ENCODE assay signal across 2 fruit fly cellular contexts in genomic region chr3L:6355032-6355431, dm6.
TF ChIP-seq lines count a peak whose summit lies in the region.

No protein-coding gene starts in this region.

TF ChIP-seq in whole organism, prepupa, 60 proteins besides CTCF, POLR2A, EP300 and RAD21 (continues in another document):
- TF ChIP-seq CG9139 (GFP tag; optimal IDR thresholded peaks at IDR 0.05; lab: Kevin White, UChicago) (no peak), fd59A (GFP tag; optimal IDR thresholded peaks at IDR 0.05; lab: Kevin White, UChicago) (peak; percentile 49), acj6 (GFP tag; optimal IDR thresholded peaks at IDR 0.05; lab: Kevin White, UChicago) (peak; percentile 6), eg (GFP tag; IDR thresholded peaks at IDR 0.05; lab: Robert Waterston, UW) (no peak), CG11294 (GFP tag; IDR thresholded peaks at IDR 0.05; lab: Robert Waterston, UW) (no peak), CG31627 (GFP tag; optimal IDR thresholded peaks at IDR 0.05; lab: Kevin White, UChicago) (no peak), OdsH (GFP tag; optimal IDR thresholded peaks at IDR 0.05; lab: Kevin White, UChicago) (peak; percentile 29), CG11902 (GFP tag; optimal IDR thresholded peaks at IDR 0.05; lab: Kevin White, UChicago) (no peak), CG8119 (GFP tag; IDR thresholded peaks at IDR 0.05; lab: Robert Waterston, UW) (no peak), Ets96B (tag; optimal IDR thresholded peaks at IDR 0.05; lab: Kevin White, UChicago) (peak; percentile 55), CG3032 (tag; optimal IDR thresholded peaks at IDR 0.05; lab: Kevin White, UChicago) (peak; percentile 41), Ets21C (GFP tag; optimal IDR thresholded peaks at IDR 0.05; lab: Kevin White, UChicago) (no peak), CG11762 (GFP tag; optimal IDR thresholded peaks at IDR 0.05; lab: Kevin White, UChicago; ENCODE audit: insufficient read depth) (no peak), Hr4 (GFP tag; optimal IDR thresholded peaks at IDR 0.05; lab: Kevin White, UChicago) (no peak), Eip78C (GFP tag; lab: Kevin White, UChicago) (peak; percentile 83), Gug (GFP tag; IDR thresholded peaks at IDR 0.05; lab: Robert Waterston, UW) (no peak), Sox14 (GFP tag; optimal IDR thresholded peaks at IDR 0.05; lab: Kevin White, UChicago) (peak; percentile 38), ss (GFP tag; optimal IDR thresholded peaks at IDR 0.05; lab: Kevin White, UChicago) (peak; percentile 9 to 33), CG32006 (GFP tag; optimal IDR thresholded peaks at IDR 0.05; lab: Kevin White, UChicago) (peak; percentile 43), CG6854 (GFP tag; optimal IDR thresholded peaks at IDR 0.05; lab: Kevin White, UChicago) (no peak), pdm3 (GFP tag; optimal IDR thresholded peaks at IDR 0.05; lab: Kevin White, UChicago) (peak; percentile 19), vri (GFP tag; optimal IDR thresholded peaks at IDR 0.05; lab: Kevin White, UChicago) (no peak), spab (GFP tag; optimal IDR thresholded peaks at IDR 0.05; lab: Kevin White, UChicago) (peak; percentile 54), Blimp-1 (GFP tag; optimal IDR thresholded peaks at IDR 0.05; lab: Kevin White, UChicago) (no peak), CG34406 (GFP tag; optimal IDR thresholded peaks at IDR 0.05; lab: Kevin White, UChicago) (no peak), fkh (GFP tag; optimal IDR thresholded peaks at IDR 0.05; lab: Kevin White, UChicago) (no peak), CG3919 (GFP tag; optimal IDR thresholded peaks at IDR 0.05; lab: Kevin White, UChicago) (peak; percentile 24), net (GFP tag; optimal IDR thresholded peaks at IDR 0.05; lab: Kevin White, UChicago) (no peak), Eip75B (GFP tag; optimal IDR thresholded peaks at IDR 0.05; lab: Kevin White, UChicago) (peak; percentile 31), esn (GFP tag; optimal IDR thresholded peaks at IDR 0.05; lab: Kevin White, UChicago) (no peak), CG10631 (GFP tag; optimal IDR thresholded peaks at IDR 0.05; lab: Kevin White, UChicago) (peak; percentile 36), Met (GFP tag; optimal IDR thresholded peaks at IDR 0.05; lab: Kevin White, UChicago) (no peak), dac (GFP tag; optimal IDR thresholded peaks at IDR 0.05; lab: Kevin White, UChicago) (no peak), Hr38 (GFP tag; optimal IDR thresholded peaks at IDR 0.05; lab: Kevin White, UChicago) (no peak), Smox (GFP tag; optimal IDR thresholded peaks at IDR 0.05; lab: Kevin White, UChicago) (no peak), svp (GFP tag; lab: Kevin White, UChicago) (no peak), Sox15 (GFP tag; optimal IDR thresholded peaks at IDR 0.05; lab: Kevin White, UChicago) (no peak), Sox102F (GFP tag; optimal IDR thresholded peaks at IDR 0.05; lab: Kevin White, UChicago) (no peak), CG1621 (tag; optimal IDR thresholded peaks at IDR 0.05; lab: Kevin White, UChicago) (no peak), CG6276 (GFP tag; optimal IDR thresholded peaks at IDR 0.05; lab: Kevin White, UChicago) (peak; percentile 10), CG8319 (GFP tag; optimal IDR thresholded peaks at IDR 0.05; lab: Kevin White, UChicago) (no peak), CG7368 (GFP tag; optimal IDR thresholded peaks at IDR 0.05; lab: Kevin White, UChicago) (no peak), cyc (GFP tag; optimal IDR thresholded peaks at IDR 0.05; lab: Kevin White, UChicago) (no peak), Hr39 (GFP tag; optimal IDR thresholded peaks at IDR 0.05; lab: Kevin White, UChicago) (no peak), Lpt (GFP tag; optimal IDR thresholded peaks at IDR 0.05; lab: Kevin White, UChicago) (no peak), CG16779 (tag; optimal IDR thresholded peaks at IDR 0.05; lab: Kevin White, UChicago) (no peak), topi (GFP tag; optimal IDR thresholded peaks at IDR 0.05; lab: Kevin White, UChicago) (no peak), dsx (GFP tag; optimal IDR thresholded peaks at IDR 0.05; lab: Kevin White, UChicago; ENCODE audit: poor library complexity, severe bottlenecking) (peak; percentile 48)

TF ChIP-seq in whole organism, pupa, 21 proteins besides CTCF, POLR2A, EP300 and RAD21:
- TF ChIP-seq CG8159 (tag; optimal IDR thresholded peaks at IDR 0.05; lab: Kevin White, UChicago) (peak; percentile 69), CG12605 (GFP tag; IDR thresholded peaks at IDR 0.05; lab: Robert Waterston, UW) (no peak), CG14655 (GFP tag; optimal IDR thresholded peaks at IDR 0.05; lab: Kevin White, UChicago) (peak; percentile 82), CG8301 (tag; optimal IDR thresholded peaks at IDR 0.05; lab: Kevin White, UChicago) (peak; percentile 45), Pif1A (GFP tag; optimal IDR thresholded peaks at IDR 0.05; lab: Kevin White, UChicago) (peak; percentile 33), CG15710 (tag; optimal IDR thresholded peaks at IDR 0.05; lab: Kevin White, UChicago) (peak; percentile 46), CG4496 (GFP tag; IDR thresholded peaks at IDR 0.05; lab: Robert Waterston, UW) (no peak), CG17806 (tag; optimal IDR thresholded peaks at IDR 0.05; lab: Kevin White, UChicago) (peak; percentile 47), CG9948 (tag; optimal IDR thresholded peaks at IDR 0.05; lab: Kevin White, UChicago) (peak; percentile 71), CG34367 (tag; optimal IDR thresholded peaks at IDR 0.05; lab: Kevin White, UChicago) (peak; percentile 54), Pif1B (GFP tag; optimal IDR thresholded peaks at IDR 0.05; lab: Kevin White, UChicago) (peak; percentile 41)
